Worm (Caenorhabditis elegans) whole organism, L4 larva: ENCODE data around the gene W02B12.13.

ENCODE experiments used
- D1046.2 ChIP-seq: fragments of 200-800 bp; sonication (Bioruptor generic); IDR thresholded peaks from 2 replicates; pipeline ENCODE4 v1.3.6; 2022; ENCODE audit warnings: missing genetic modification characterization, missing compliant biosample characterization
- F44E2.7 ChIP-seq: fragments of 200-800 bp; sonication (Bioruptor generic); IDR thresholded peaks from 2 replicates; pipeline ENCODE4 v2.1.2; 2022; ENCODE audit warnings: missing genetic modification characterization, missing compliant biosample characterization
- Y5F2A.4 ChIP-seq: fragments of 200-800 bp; sonication (Bioruptor generic); optimal IDR thresholded peaks from 2 replicates; lab custom pipeline; 2018; ENCODE audit warnings: mild to moderate bottlenecking, missing genetic modification characterization, missing compliant biosample characterization
- ZK546.5 ChIP-seq, 2 experiments: sonication (generic microtip); optimal IDR thresholded peaks; 2 replicates each; lab custom pipeline; 2017; ENCODE audit warnings: missing biosample characterization in 2 of 2, missing genetic modification characterization in 2 of 2
- aha-1 ChIP-seq: fragments of 150-350 bp; peaks from one replicate; lab custom pipeline; 2014; ENCODE audit warnings: missing biosample characterization, missing genetic modification characterization
- ama-1 ChIP-seq: fragments of 150-350 bp; optimal IDR thresholded peaks from 2 replicates; lab custom pipeline; 2014; ENCODE audit warnings: inconsistent platforms, mixed read lengths
- ceh-62 ChIP-seq: sonication (generic microtip); optimal IDR thresholded peaks from 2 replicates; lab custom pipeline; 2017; ENCODE audit warnings: missing biosample characterization, missing genetic modification characterization
- ces-1 ChIP-seq: fragments of 150-350 bp; sonication (generic microtip); optimal IDR thresholded peaks from 4 replicates; lab custom pipeline; 2014; ENCODE audit warnings: missing biosample characterization, missing genetic modification reagents, missing genetic modification characterization
- daf-16 ChIP-seq, 3 experiments: sonication (generic microtip); optimal IDR thresholded peaks; 2 replicates each; lab custom pipeline; 2016 to 2017; ENCODE audit warnings: missing genetic modification characterization in 3 of 3, missing genetic modification reagents in 3 of 3, mild to moderate bottlenecking in 2 of 3, missing compliant biosample characterization in 2 of 3, missing biosample characterization in 1 of 3, moderate library complexity in 1 of 3
- daf-19 ChIP-seq: fragments of 200-800 bp; sonication (Bioruptor generic); conservative IDR thresholded peaks from 2 replicates; pipeline ENCODE4 v1.3.6; 2022; ENCODE audit warnings: missing genetic modification characterization, missing compliant biosample characterization
- daf-8 ChIP-seq: fragments of 200-800 bp; sonication (Bioruptor generic); IDR thresholded peaks from 2 replicates; pipeline ENCODE4 v1.3.6; 2022; ENCODE audit warnings: missing genetic modification characterization, missing compliant biosample characterization
- dmd-6 ChIP-seq: fragments of 200-800 bp; sonication (Bioruptor generic); IDR thresholded peaks from 2 replicates; pipeline ENCODE4 v1.3.6; 2022; ENCODE audit warnings: missing genetic modification reagents, missing genetic modification characterization, missing compliant biosample characterization
- dve-1 ChIP-seq: sonication (generic microtip); optimal IDR thresholded peaks from 2 replicates; lab custom pipeline; 2017; ENCODE audit warnings: antibody characterized with exemption, mild to moderate bottlenecking, missing genetic modification characterization, missing compliant biosample characterization; ENCODE audit not compliant: insufficient read depth
- fkh-10 ChIP-seq: fragments of 150-350 bp; optimal IDR thresholded peaks from 2 replicates; lab custom pipeline; 2014; ENCODE audit warnings: missing biosample characterization, missing genetic modification reagents, missing genetic modification characterization
- fos-1 ChIP-seq: fragments of 150-350 bp; optimal IDR thresholded peaks from 2 replicates; lab custom pipeline; 2014; ENCODE audit warnings: missing biosample characterization, missing genetic modification characterization
- hlh-11 ChIP-seq: fragments of 200-800 bp; sonication (Bioruptor generic); optimal IDR thresholded peaks from 2 replicates; lab custom pipeline; 2018; ENCODE audit warnings: mild to moderate bottlenecking, missing genetic modification characterization, missing compliant biosample characterization
- hlh-30 ChIP-seq: sonication (generic microtip); optimal IDR thresholded peaks from 2 replicates; lab custom pipeline; 2017; ENCODE audit warnings: antibody characterized with exemption, mild to moderate bottlenecking, missing genetic modification characterization, missing compliant biosample characterization; ENCODE audit not compliant: insufficient read depth
- hmg-1.1 ChIP-seq: fragments of 200-800 bp; sonication (Bioruptor generic); IDR thresholded peaks from 2 replicates; pipeline ENCODE4 v1.3.6; 2022; ENCODE audit warnings: missing genetic modification reagents, missing genetic modification characterization, missing compliant biosample characterization
- lin-13 ChIP-seq: fragments of 150-350 bp; optimal IDR thresholded peaks from 2 replicates; lab custom pipeline; 2014; ENCODE audit warnings: missing biosample characterization, missing genetic modification reagents, missing genetic modification characterization
- lin-29 ChIP-seq: fragments of 200-800 bp; sonication (Bioruptor generic); IDR thresholded peaks from 2 replicates; pipeline ENCODE4 v1.3.6; 2022; ENCODE audit warnings: missing genetic modification reagents, missing genetic modification characterization, missing compliant biosample characterization
- lin-38 ChIP-seq: fragments of 200-800 bp; sonication (Bioruptor generic); IDR thresholded peaks from 2 replicates; pipeline ENCODE4 v1.3.6; 2022; ENCODE audit warnings: missing genetic modification reagents, missing genetic modification characterization, missing compliant biosample characterization
- lin-39 ChIP-seq: fragments of 150-350 bp; optimal IDR thresholded peaks from 2 replicates; lab custom pipeline; 2014; ENCODE audit warnings: missing biosample characterization, missing genetic modification reagents, missing genetic modification characterization
- madf-5 ChIP-seq, 2 experiments: fragments of 200-800 bp; sonication (Bioruptor generic); IDR thresholded peaks; 2 replicates each; pipeline ENCODE4 v1.3.6; 2022; ENCODE audit warnings: missing compliant biosample characterization in 2 of 2, missing genetic modification characterization in 2 of 2
- mdt-29 ChIP-seq: fragments of 200-800 bp; sonication (Bioruptor generic); IDR thresholded peaks from 2 replicates; pipeline ENCODE4 v1.3.6; 2022; ENCODE audit warnings: missing genetic modification reagents, missing genetic modification characterization, missing compliant biosample characterization
- mep-1 ChIP-seq: fragments of 150-350 bp; sonication (generic microtip); optimal IDR thresholded peaks from 3 replicates; lab custom pipeline; 2014; ENCODE audit warnings: missing biosample characterization, missing genetic modification characterization
- mes-2 ChIP-seq: sonication (generic microtip); optimal IDR thresholded peaks from 2 replicates; lab custom pipeline; 2016; ENCODE audit warnings: missing genotype, mild to moderate bottlenecking, missing genetic modification characterization, missing compliant biosample characterization; ENCODE audit not compliant: poor library complexity, severe bottlenecking
- mxl-2 ChIP-seq: fragments of 200-800 bp; sonication (Bioruptor generic); conservative IDR thresholded peaks from 2 replicates; pipeline ENCODE4 v1.3.6; 2022; ENCODE audit warnings: missing genetic modification reagents, missing genetic modification characterization, missing compliant biosample characterization
- nhr-10 ChIP-seq: fragments of 150-350 bp; optimal IDR thresholded peaks from 2 replicates; lab custom pipeline; 2014; ENCODE audit warnings: missing biosample characterization, missing genetic modification characterization
- nhr-237 ChIP-seq: sonication (generic microtip); optimal IDR thresholded peaks from 2 replicates; lab custom pipeline; 2017; ENCODE audit warnings: missing biosample characterization, missing genetic modification characterization
- nhr-25 ChIP-seq: sonication (generic microtip); optimal IDR thresholded peaks from 2 replicates; lab custom pipeline; 2017; ENCODE audit warnings: missing genetic modification characterization, mild to moderate bottlenecking, missing compliant biosample characterization, antibody characterized with exemption, moderate library complexity, borderline replicate concordance; ENCODE audit not compliant: insufficient read depth
- nhr-28 ChIP-seq: fragments of 150-350 bp; optimal IDR thresholded peaks from 2 replicates; lab custom pipeline; 2014; ENCODE audit warnings: missing biosample characterization, missing genetic modification characterization
- nhr-76 ChIP-seq: fragments of 150-350 bp; optimal IDR thresholded peaks from 2 replicates; lab custom pipeline; 2014; ENCODE audit warnings: missing biosample characterization, missing genetic modification characterization
- nhr-77 ChIP-seq: fragments of 150-350 bp; optimal IDR thresholded peaks from 2 replicates; lab custom pipeline; 2014; ENCODE audit warnings: missing biosample characterization, missing genetic modification characterization
- php-3 ChIP-seq: fragments of 200-800 bp; sonication (Bioruptor generic); IDR thresholded peaks from 2 replicates; pipeline ENCODE4 v1.3.6; 2022; ENCODE audit warnings: missing genetic modification reagents, missing genetic modification characterization, missing compliant biosample characterization
- pqm-1 ChIP-seq: sonication (generic microtip); optimal IDR thresholded peaks from 2 replicates; lab custom pipeline; 2017; ENCODE audit warnings: missing biosample characterization, missing genetic modification characterization
- rbr-2 ChIP-seq: sonication (generic microtip); optimal IDR thresholded peaks from 2 replicates; lab custom pipeline; 2016; ENCODE audit warnings: missing genotype, missing genetic modification characterization, missing compliant biosample characterization
- set-16 ChIP-seq: fragments of 200-800 bp; sonication (Bioruptor generic); IDR thresholded peaks from 2 replicates; pipeline ENCODE4 v1.3.6; 2022; ENCODE audit warnings: missing genetic modification reagents, missing genetic modification characterization, missing compliant biosample characterization
- skn-1 ChIP-seq: fragments of 150-350 bp; optimal IDR thresholded peaks from 2 replicates; lab custom pipeline; 2014; ENCODE audit warnings: missing biosample characterization, missing genetic modification characterization
- spr-1 ChIP-seq: sonication (generic microtip); optimal IDR thresholded peaks from 2 replicates; lab custom pipeline; 2016; ENCODE audit warnings: mild to moderate bottlenecking, missing genetic modification characterization, missing compliant biosample characterization
- unc-39 ChIP-seq: sonication (generic microtip); optimal IDR thresholded peaks from 2 replicates; lab custom pipeline; 2017; ENCODE audit warnings: missing biosample characterization, missing genetic modification characterization
- zag-1 ChIP-seq: fragments of 150-350 bp; optimal IDR thresholded peaks from 2 replicates; lab custom pipeline; 2014; ENCODE audit warnings: missing biosample characterization, missing genetic modification characterization
- ztf-11 ChIP-seq: fragments of 150-350 bp; optimal IDR thresholded peaks from 2 replicates; lab custom pipeline; 2014; ENCODE audit warnings: missing biosample characterization, missing genetic modification characterization

The W02B12.13 gene

ce11 chrII:11453025-11453424, 8.0 kb downstream of the W02B12.13 start, which contains the start of gene rsp-1 (continued):
- TF ChIP-seq ces-1 (GFP tag; lab: Kevin White, UChicago), result no peak
- no peak for TF ChIP-seq ztf-11 (tag; lab: Kevin White, UChicago)
- no peak for TF ChIP-seq zag-1
- TF ChIP-seq Y5F2A.4 (GFP tag; lab: Kevin White, UChicago), result no peak
- TF ChIP-seq ceh-62, result no peak
- TF ChIP-seq rbr-2 (tag; lab: Kevin White, UChicago), result peak; percentile 94
- TF ChIP-seq mep-1 (tag; lab: Kevin White, UChicago), result peak; percentile 95
- no peak for TF ChIP-seq unc-39
- peak; percentile 93 for TF ChIP-seq lin-13 (GFP tag; lab: Kevin White, UChicago)
- no peak for TF ChIP-seq nhr-76 (tag; lab: Kevin White, UChicago)

- TF ChIP-seq hmg-1.1 (GFP tag; lab: Robert Waterston, UW) (0 out of 2 replicates have a peak, but pooled peaks have one; percentile 10), dmd-6 (GFP tag; lab: Robert Waterston, UW) (peak; percentile 13; the same call in 1 of the 2 replicates), zag-1 (no peak)
Observed at ce11 chrII:11453639-11454038, 8.6 kb downstream of the W02B12.13 start.

- TF ChIP-seq daf-8 (GFP tag; lab: Robert Waterston, UW), result no peak
- TF ChIP-seq hmg-1.1 (GFP tag; lab: Robert Waterston, UW), result no peak
- no peak for TF ChIP-seq nhr-25 (tag; lab: Kevin White, UChicago)
- no peak for TF ChIP-seq fkh-10
- no peak for TF ChIP-seq skn-1
- TF ChIP-seq aha-1 (tag; lab: Kevin White, UChicago), result peak; percentile 13
- no peak for TF ChIP-seq lin-29
- TF ChIP-seq madf-5 (GFP tag; IDR thresholded peaks at IDR 0.05; lab: Robert Waterston, UW), result no peak
- peak; percentile 89 for TF ChIP-seq set-16 (GFP tag; lab: Robert Waterston, UW)
- no peak for TF ChIP-seq daf-19
- TF ChIP-seq spr-1, result no peak
- no peak for TF ChIP-seq nhr-237 (tag; lab: Kevin White, UChicago)
- no peak for TF ChIP-seq ceh-62
- no peak for TF ChIP-seq ztf-11 (tag; lab: Kevin White, UChicago)
- TF ChIP-seq ama-1 (lab: Kevin White, UChicago), result no peak
Observed at ce11 chrII:11455140-11455539, 10.1 kb downstream of the W02B12.13 start.

- TF ChIP-seq hlh-30 (tag; lab: Kevin White, UChicago), result no peak
- TF ChIP-seq php-3 (GFP tag; lab: Robert Waterston, UW), result no peak
- peak; percentile 25 for TF ChIP-seq mes-2 (tag; lab: Kevin White, UChicago)
- TF ChIP-seq lin-38 (GFP tag; lab: Robert Waterston, UW), result peak; percentile 30
- TF ChIP-seq mep-1 (tag; lab: Kevin White, UChicago), result peak; percentile 5
Observed at ce11 chrII:11455715-11456114, 10.6 kb downstream of the W02B12.13 start.

ce11 chrII:11459883-11460282, 14.8 kb downstream of the W02B12.13 start:
- TF ChIP-seq lin-39 (tag; lab: Kevin White, UChicago), result no peak
- TF ChIP-seq mxl-2 (GFP tag; lab: Robert Waterston, UW), result no peak
- TF ChIP-seq D1046.2 (GFP tag; lab: Robert Waterston, UW), result no peak
- no peak for TF ChIP-seq nhr-10 (tag; lab: Kevin White, UChicago)
- no peak for TF ChIP-seq fos-1 (tag; lab: Kevin White, UChicago)
- no peak for TF ChIP-seq Y5F2A.4 (GFP tag; lab: Kevin White, UChicago)
- TF ChIP-seq mdt-29 (GFP tag; lab: Robert Waterston, UW), result no peak
- peak; percentile 40 for TF ChIP-seq hlh-11 (tag; lab: Kevin White, UChicago)
- peak; percentile 11 for TF ChIP-seq nhr-77 (tag; lab: Kevin White, UChicago)
- peak; percentile 75 for TF ChIP-seq nhr-28
- TF ChIP-seq pqm-1 (tag; lab: Kevin White, UChicago), result peak; percentile 54
- peak; percentile 27; the same call in 1 of the 2 replicates for TF ChIP-seq dmd-6 (GFP tag; lab: Robert Waterston, UW)
- TF ChIP-seq lin-38 (GFP tag; lab: Robert Waterston, UW), result peak; percentile 20; the same call in 1 of the 2 replicates
- TF ChIP-seq aha-1 (tag; lab: Kevin White, UChicago), result peak; percentile 12
- no peak for TF ChIP-seq daf-16 (GFP tag; optimal IDR thresholded peaks at IDR 0.05; lab: Kevin White, UChicago)
- peak; percentile 43 for TF ChIP-seq daf-16 (tag; optimal IDR thresholded peaks at IDR 0.05; lab: Kevin White, UChicago)
- no peak for TF ChIP-seq F44E2.7 (GFP tag; lab: Robert Waterston, UW)
- no peak for TF ChIP-seq ZK546.5 (tag; optimal IDR thresholded peaks at IDR 0.05; lab: Kevin White, UChicago)
- no peak for TF ChIP-seq mep-1 (tag; lab: Kevin White, UChicago)
- TF ChIP-seq ces-1 (GFP tag; lab: Kevin White, UChicago), result no peak
- no peak for TF ChIP-seq ama-1 (lab: Kevin White, UChicago)
- peak; percentile 39 for TF ChIP-seq dve-1 (tag; lab: Kevin White, UChicago)
